Worm (Caenorhabditis elegans) whole organism, L1 larva: Measurements from ENCODE around the gene smk-1.

Experiments used
- C04F5.9 ChIP-seq: sonication (generic microtip); optimal IDR thresholded peaks from 2 replicates; lab custom pipeline; 2016; ENCODE audit warnings: missing genetic modification characterization, missing compliant biosample characterization
- C34B4.2 ChIP-seq: sonication (generic microtip); optimal IDR thresholded peaks from 2 replicates; lab custom pipeline; 2017; ENCODE audit warnings: mild to moderate bottlenecking, missing genetic modification characterization, missing compliant biosample characterization
- alr-1 ChIP-seq: fragments of 200-800 bp; sonication (Bioruptor generic); optimal IDR thresholded peaks from 2 replicates; lab custom pipeline; 2018; ENCODE audit warnings: borderline replicate concordance, mild to moderate bottlenecking, missing genetic modification characterization, missing compliant biosample characterization
- blmp-1 ChIP-seq: fragments of 150-350 bp; optimal IDR thresholded peaks from 2 replicates; lab custom pipeline; 2014; ENCODE audit warnings: missing biosample characterization, missing genetic modification characterization
- ceh-63 ChIP-seq: fragments of 200-800 bp; sonication (Bioruptor generic); optimal IDR thresholded peaks from 2 replicates; lab custom pipeline; 2018; ENCODE audit warnings: mild to moderate bottlenecking, missing genetic modification characterization, missing compliant biosample characterization
- ceh-8 ChIP-seq: fragments of 200-800 bp; sonication (Bioruptor generic); optimal IDR thresholded peaks from 2 replicates; lab custom pipeline; 2018; ENCODE audit warnings: mild to moderate bottlenecking, missing genetic modification characterization, moderate library complexity, missing compliant biosample characterization
- ceh-82 ChIP-seq, 3 experiments: fragments of 150-350 bp in 1 of 3; sonication (generic microtip) in 2 of 3; optimal IDR thresholded peaks; 2 replicates each; lab custom pipeline; 2014 to 2017; ENCODE audit warnings: missing biosample characterization in 3 of 3, missing genetic modification characterization in 3 of 3
- ceh-88 ChIP-seq: fragments of 200-800 bp; sonication (Bioruptor generic); IDR thresholded peaks from 2 replicates; pipeline ENCODE4 v1.3.6; 2022; ENCODE audit warnings: missing genetic modification characterization, missing compliant biosample characterization
- dsc-1 ChIP-seq: sonication (generic microtip); optimal IDR thresholded peaks from 2 replicates; lab custom pipeline; 2016; ENCODE audit warnings: mild to moderate bottlenecking, missing genetic modification characterization, missing compliant biosample characterization
- efl-1 ChIP-seq, 4 experiments: fragments of 150-350 bp; optimal IDR thresholded peaks in 3 of 4; peaks in 1 of 4; 1 replicate in 1 of 4; 2 replicates in 3 of 4; lab custom pipeline; 2014; ENCODE audit warnings: missing biosample characterization in 2 of 4, missing genetic modification characterization in 2 of 4, missing genetic modification reagents in 2 of 4
- efl-3 ChIP-seq: fragments of 200-800 bp; sonication (Bioruptor generic); optimal IDR thresholded peaks from 2 replicates; lab custom pipeline; 2018; ENCODE audit warnings: mild to moderate bottlenecking, missing genetic modification characterization, missing compliant biosample characterization
- egl-13 ChIP-seq: sonication (generic microtip); optimal IDR thresholded peaks from 2 replicates; lab custom pipeline; 2016; ENCODE audit warnings: missing genotype, missing genetic modification reagents, missing genetic modification characterization, missing compliant biosample characterization
- elt-3 ChIP-seq, 6 experiments: fragments of 150-350 bp in 1 of 6; sonication (generic microtip); optimal IDR thresholded peaks; 2 replicates each; lab custom pipeline; 2017 to 2018; ENCODE audit warnings: missing biosample characterization in 6 of 6, missing genetic modification characterization in 6 of 6, inconsistent platforms in 1 of 6
- fkh-10 ChIP-seq: sonication (generic microtip); optimal IDR thresholded peaks from 2 replicates; lab custom pipeline; 2017; ENCODE audit warnings: missing biosample characterization, missing genetic modification reagents, missing genetic modification characterization
- fkh-8 ChIP-seq: sonication (generic microtip); optimal IDR thresholded peaks from 2 replicates; lab custom pipeline; 2016; ENCODE audit warnings: mild to moderate bottlenecking, missing genetic modification characterization, missing compliant biosample characterization
- lin-13 ChIP-seq: fragments of 150-350 bp; optimal IDR thresholded peaks from 2 replicates; lab custom pipeline; 2014; ENCODE audit warnings: missing biosample characterization, missing genetic modification reagents, missing genetic modification characterization
- lin-14 ChIP-seq: fragments of 200-800 bp; sonication (Bioruptor generic); optimal IDR thresholded peaks from 2 replicates; lab custom pipeline; 2018; ENCODE audit warnings: mild to moderate bottlenecking, missing genetic modification characterization, moderate library complexity, missing compliant biosample characterization
- lin-15B ChIP-seq: fragments of 150-350 bp; sonication (generic microtip); optimal IDR thresholded peaks from 3 replicates; lab custom pipeline; 2014; ENCODE audit warnings: missing biosample characterization, missing genetic modification characterization
- lin-39 ChIP-seq: fragments of 150-350 bp; optimal IDR thresholded peaks from 2 replicates; lab custom pipeline; 2014; ENCODE audit warnings: missing biosample characterization, missing genetic modification reagents, missing genetic modification characterization
- lsy-2 ChIP-seq, 2 experiments: fragments of 150-350 bp; optimal IDR thresholded peaks; 2 replicates each; lab custom pipeline; 2014; ENCODE audit warnings: missing biosample characterization in 2 of 2, missing genetic modification characterization in 2 of 2
- mab-9 ChIP-seq: fragments of 200-800 bp; sonication (Bioruptor generic); IDR thresholded peaks from 2 replicates; pipeline ENCODE4 v1.3.6; 2022; ENCODE audit warnings: missing genetic modification reagents, missing genetic modification characterization, missing compliant biosample characterization
- mdl-1 ChIP-seq, 2 experiments: fragments of 150-350 bp; optimal IDR thresholded peaks; 2 replicates each; lab custom pipeline; 2014 to 2017; ENCODE audit warnings: missing biosample characterization in 2 of 2, missing genetic modification characterization in 2 of 2, inconsistent platforms in 1 of 2
- nhr-47 ChIP-seq: sonication (generic microtip); optimal IDR thresholded peaks from 2 replicates; lab custom pipeline; 2016; ENCODE audit warnings: mild to moderate bottlenecking, missing genetic modification characterization, moderate library complexity, missing compliant biosample characterization
- nhr-71 ChIP-seq: sonication (generic microtip); optimal IDR thresholded peaks from 2 replicates; lab custom pipeline; 2016; ENCODE audit warnings: mild to moderate bottlenecking, missing genetic modification characterization, moderate library complexity, missing compliant biosample characterization
- nhr-77 ChIP-seq: fragments of 150-350 bp; optimal IDR thresholded peaks from 2 replicates; lab custom pipeline; 2014; ENCODE audit warnings: missing biosample characterization, missing genetic modification characterization
- nhr-84 ChIP-seq: sonication (generic microtip); optimal IDR thresholded peaks from 2 replicates; lab custom pipeline; 2017; ENCODE audit warnings: missing biosample characterization, missing genetic modification characterization
- nhr-85 ChIP-seq: sonication (generic microtip); peaks from one replicate; lab custom pipeline; 2016; ENCODE audit warnings: missing genetic modification characterization, inconsistent platforms, missing compliant biosample characterization
- nhr-90 ChIP-seq: sonication (generic microtip); optimal IDR thresholded peaks from 2 replicates; lab custom pipeline; 2016; ENCODE audit warnings: mild to moderate bottlenecking, missing genetic modification characterization, missing compliant biosample characterization; ENCODE audit not compliant: poor library complexity
- pqm-1 ChIP-seq: sonication (generic microtip); optimal IDR thresholded peaks from 3 replicates; lab custom pipeline; 2017; ENCODE audit warnings: missing biosample characterization, missing genetic modification characterization
- rnt-1 ChIP-seq: sonication (generic microtip); optimal IDR thresholded peaks from 2 replicates; lab custom pipeline; 2016; ENCODE audit warnings: mild to moderate bottlenecking, missing genetic modification characterization, moderate library complexity, missing compliant biosample characterization
- skn-1 ChIP-seq: fragments of 150-350 bp; optimal IDR thresholded peaks from 2 replicates; lab custom pipeline; 2014; ENCODE audit warnings: missing biosample characterization, missing genetic modification characterization
- sptf-1 ChIP-seq: fragments of 150-350 bp; optimal IDR thresholded peaks from 2 replicates; lab custom pipeline; 2014; ENCODE audit warnings: missing biosample characterization, missing genetic modification characterization
- swsn-7 ChIP-seq: sonication (generic microtip); optimal IDR thresholded peaks from 2 replicates; lab custom pipeline; 2016; ENCODE audit warnings: missing genetic modification characterization, missing compliant biosample characterization
- tbx-2 ChIP-seq: sonication (generic microtip); optimal IDR thresholded peaks from 2 replicates; lab custom pipeline; 2016; ENCODE audit warnings: missing genetic modification characterization, missing compliant biosample characterization
- unc-86 ChIP-seq: sonication (generic microtip); optimal IDR thresholded peaks from 2 replicates; lab custom pipeline; 2016; ENCODE audit warnings: missing genetic modification characterization, missing compliant biosample characterization
- unc-98 ChIP-seq: fragments of 200-800 bp; sonication (Bioruptor generic); IDR thresholded peaks from 2 replicates; pipeline ENCODE4 v1.3.6; 2022; ENCODE audit warnings: missing genetic modification characterization, missing compliant biosample characterization
- vab-15 ChIP-seq: sonication (generic microtip); optimal IDR thresholded peaks from 2 replicates; lab custom pipeline; 2017; ENCODE audit warnings: missing genotype, mild to moderate bottlenecking, missing genetic modification characterization, missing compliant biosample characterization
- xbp-1 ChIP-seq: sonication (generic microtip); optimal IDR thresholded peaks from 2 replicates; lab custom pipeline; 2016; ENCODE audit warnings: missing genetic modification characterization, missing compliant biosample characterization
- zip-4 ChIP-seq: fragments of 200-800 bp; sonication (Bioruptor generic); optimal IDR thresholded peaks from 2 replicates; lab custom pipeline; 2018; ENCODE audit warnings: mild to moderate bottlenecking, missing genetic modification characterization, moderate library complexity, missing compliant biosample characterization
- ztf-11 ChIP-seq, 2 experiments: sonication (generic microtip); optimal IDR thresholded peaks; 2 replicates each; lab custom pipeline; 2016 to 2017; ENCODE audit warnings: missing genetic modification characterization in 2 of 2, missing biosample characterization in 1 of 2, missing compliant biosample characterization in 1 of 2

Gene smk-1

ce11 chrV:8606099-8606696 is 1.4 kb upstream of the smk-1 start, which contains the start of gene vps-60 (continued):
- TF ChIP-seq zip-4 (GFP tag; lab: Kevin White, UChicago) (peak; percentile 55), pqm-1 (no peak), ceh-8 (GFP tag; lab: Kevin White, UChicago) (peak; percentile 78)

- TF ChIP-seq nhr-85 (no peak), efl-1 (optimal IDR thresholded peaks at IDR 0.05; lab: Kevin White, UChicago) (no peak), efl-1 (GFP tag; optimal IDR thresholded peaks at IDR 0.05 in 1 of 2; lab: Kevin White, UChicago) (peak in 1 of 2 experiments; percentile 50)
Observed at ce11 chrV:8608483-8608882, 883 bp downstream of the smk-1 start.

ce11 chrV:8609776-8610529 is 2.4 kb downstream of the smk-1 start:
- TF ChIP-seq mab-9 (no peak), efl-1 (optimal IDR thresholded peaks at IDR 0.05; lab: Kevin White, UChicago) (no peak), efl-1 (GFP tag; optimal IDR thresholded peaks at IDR 0.05 in 1 of 2; lab: Kevin White, UChicago) (no peak), efl-3 (GFP tag; lab: Kevin White, UChicago) (no peak), mdl-1 (tag; optimal IDR thresholded peaks at IDR 0.05; lab: Kevin White, UChicago) (peak in 1 of 2 experiments; percentile 21), fkh-10 (no peak), sptf-1 (tag; lab: Kevin White, UChicago) (no peak), lin-14 (GFP tag; lab: Kevin White, UChicago) (peak; percentile 79), ceh-63 (GFP tag; lab: Kevin White, UChicago) (no peak), skn-1 (tag; lab: Kevin White, UChicago) (no peak), nhr-77 (tag; lab: Kevin White, UChicago) (no peak), nhr-90 (tag; lab: Kevin White, UChicago) (no peak), tbx-2 (tag; lab: Kevin White, UChicago) (no peak), lsy-2 (tag; optimal IDR thresholded peaks at IDR 0.05; lab: Kevin White, UChicago) (peak in 1 of 2 experiments; percentile 22), nhr-71 (tag; lab: Kevin White, UChicago) (peak; percentile 0), C34B4.2 (tag; lab: Kevin White, UChicago) (no peak), alr-1 (no peak), C04F5.9 (tag; lab: Kevin White, UChicago) (no peak), unc-98 (no peak), nhr-85 (no peak), ztf-11 (tag; optimal IDR thresholded peaks at IDR 0.05; lab: Kevin White, UChicago) (no peak), unc-86 (tag; lab: Kevin White, UChicago) (no peak), swsn-7 (no peak), nhr-47 (peak; percentile 19), nhr-84 (tag; lab: Kevin White, UChicago) (no peak), elt-3 (tag; optimal IDR thresholded peaks at IDR 0.05; lab: Kevin White, UChicago) (no peak), lin-15B (tag; lab: Kevin White, UChicago) (no peak), blmp-1 (tag; lab: Kevin White, UChicago) (peak; percentile 13), dsc-1 (tag; lab: Kevin White, UChicago) (no peak), lin-13 (GFP tag; lab: Kevin White, UChicago) (no peak), ceh-82 (tag; optimal IDR thresholded peaks at IDR 0.05; lab: Kevin White, UChicago) (peak in 1 of 3 experiments; percentile 21), fkh-8 (tag; lab: Kevin White, UChicago) (peak; percentile 42), ceh-88 (GFP tag; lab: Robert Waterston, UW) (no peak), xbp-1 (tag; lab: Kevin White, UChicago) (peak; percentile 7), egl-13 (no peak), pqm-1 (no peak), rnt-1 (no peak), vab-15 (tag; lab: Kevin White, UChicago) (no peak), lin-39 (no peak)
